Fruit fly (Drosophila melanogaster) whole organism, embryonic: ENCODE measurements around the gene HDAC4.
A peak's percentile ranks its signal among the peaks of the same experiment; 100 is the strongest.

ENCODE experiments used
- CG10366 ChIP-seq: fragments of 200-800 bp; sonication (Bioruptor generic); IDR thresholded peaks from 2 replicates; pipeline ENCODE4 v1.3.6; 2022; ENCODE audit warnings: missing biosample characterization, missing genetic modification characterization
- CG11085 ChIP-seq: fragments of 200-800 bp; sonication (Bioruptor generic); IDR thresholded peaks from 2 replicates; pipeline ENCODE4 v1.3.6; 2022; ENCODE audit warnings: missing biosample characterization, missing genetic modification characterization
- CG11504 ChIP-seq: fragments of 200-800 bp; sonication (Bioruptor generic); optimal IDR thresholded peaks from 3 replicates; lab custom pipeline; 2019; ENCODE audit warnings: missing biosample characterization, mild to moderate bottlenecking, missing genetic modification characterization, moderate library complexity
- CG11560 ChIP-seq: fragments of 200-800 bp; sonication (Bioruptor generic); IDR thresholded peaks from 3 replicates; pipeline ENCODE4 v1.3.6; 2022; ENCODE audit warnings: missing biosample characterization, missing genetic modification characterization
- CG12659 ChIP-seq: fragments of 200-800 bp; sonication (Bioruptor generic); optimal IDR thresholded peaks from 3 replicates; lab custom pipeline; 2017; ENCODE audit warnings: mild to moderate bottlenecking, missing biosample characterization, missing genetic modification reagents, missing genetic modification characterization
- CG14050 ChIP-seq: fragments of 200-800 bp; sonication (Bioruptor generic); IDR thresholded peaks from 3 replicates; pipeline ENCODE4 v1.3.6; 2022; ENCODE audit warnings: missing biosample characterization, missing genetic modification characterization
- CG14667 ChIP-seq: fragments of 200-800 bp; sonication (Bioruptor generic); IDR thresholded peaks from 2 replicates; pipeline ENCODE4 v1.3.6; 2022; ENCODE audit warnings: missing biosample characterization, missing genetic modification characterization
- CG17829 ChIP-seq: fragments of 200-800 bp; optimal IDR thresholded peaks from 2 replicates; lab custom pipeline; 2019; ENCODE audit warnings: missing biosample characterization, mild to moderate bottlenecking, missing genetic modification characterization, moderate library complexity
- CG2889 ChIP-seq: fragments of 200-800 bp; sonication (Bioruptor generic); IDR thresholded peaks from 3 replicates; pipeline ENCODE4 v1.3.6; 2022; ENCODE audit warnings: missing biosample characterization, missing genetic modification characterization
- CG30020 ChIP-seq: fragments of 200-800 bp; optimal IDR thresholded peaks from 2 replicates; lab custom pipeline; 2019; ENCODE audit warnings: missing biosample characterization, mild to moderate bottlenecking, missing genetic modification characterization, moderate library complexity
- CG33557 ChIP-seq: fragments of 200-800 bp; sonication (Bioruptor generic); optimal IDR thresholded peaks from 2 replicates; lab custom pipeline; 2019; ENCODE audit warnings: missing biosample characterization, mild to moderate bottlenecking, missing genetic modification characterization, moderate library complexity
- CG42726 ChIP-seq: fragments of 200-800 bp; sonication (Bioruptor generic); IDR thresholded peaks from 2 replicates; pipeline ENCODE4 v1.3.6; 2022; ENCODE audit warnings: missing biosample characterization, missing genetic modification characterization; ENCODE audit not compliant: partially characterized antibody
- CG5245 ChIP-seq: fragments of 200-800 bp; sonication (Bioruptor generic); optimal IDR thresholded peaks from 3 replicates; lab custom pipeline; 2016; ENCODE audit warnings: missing biosample characterization, missing genetic modification characterization
- D19B ChIP-seq: fragments of 200-800 bp; sonication (Bioruptor generic); optimal IDR thresholded peaks from 2 replicates; lab custom pipeline; 2017; ENCODE audit warnings: missing biosample characterization, mild to moderate bottlenecking, missing genetic modification characterization
- Dp ChIP-seq: fragments of 200-800 bp; sonication (Bioruptor generic); optimal IDR thresholded peaks from 2 replicates; lab custom pipeline; 2018; ENCODE audit warnings: missing biosample characterization, mild to moderate bottlenecking, missing genetic modification characterization, moderate library complexity
- Drgx ChIP-seq: fragments of 200-800 bp; sonication (Bioruptor generic); IDR thresholded peaks from 2 replicates; pipeline ENCODE4 v1.3.6; 2022; ENCODE audit warnings: missing biosample characterization, missing genetic modification characterization
- Ets97D ChIP-seq: fragments of 200-800 bp; sonication (Bioruptor generic); optimal IDR thresholded peaks from 3 replicates; lab custom pipeline; 2016; ENCODE audit warnings: missing biosample characterization, missing genetic modification characterization
- H2.0 ChIP-seq: fragments of 200-800 bp; sonication (Bioruptor generic); IDR thresholded peaks from 2 replicates; pipeline ENCODE4 v1.3.6; 2022; ENCODE audit warnings: missing biosample characterization, missing genetic modification characterization
- Hr51 ChIP-seq, 2 experiments: fragments of 200-800 bp; sonication (Bioruptor generic); optimal IDR thresholded peaks; 2 replicates in 1 of 2; 3 replicates in 1 of 2; lab custom pipeline; 2016 to 2018; ENCODE audit warnings: missing biosample characterization in 2 of 2, missing genetic modification characterization in 2 of 2, mild to moderate bottlenecking in 1 of 2, moderate library complexity in 1 of 2
- Hsf ChIP-seq: fragments of 200-800 bp; sonication (Bioruptor generic); optimal IDR thresholded peaks from 3 replicates; lab custom pipeline; 2016; ENCODE audit warnings: missing biosample characterization, missing genetic modification characterization
- Kr ChIP-seq: fragments of 200-800 bp; sonication (Bioruptor generic); optimal IDR thresholded peaks from 2 replicates; lab custom pipeline; 2017; ENCODE audit warnings: missing biosample characterization, mild to moderate bottlenecking, missing genetic modification characterization
- Lim3 ChIP-seq: fragments of 200-800 bp; sonication (Bioruptor generic); IDR thresholded peaks from 2 replicates; pipeline ENCODE4 v1.3.6; 2022; ENCODE audit warnings: missing biosample characterization, missing genetic modification characterization
- Med ChIP-seq: fragments of 200-800 bp; sonication (Bioruptor generic); peaks from one replicate; lab custom pipeline; 2016; ENCODE audit warnings: missing biosample characterization, missing genetic modification characterization, mild to moderate bottlenecking, inconsistent platforms, moderate library complexity
- NfI ChIP-seq: fragments of 200-800 bp; sonication (Bioruptor generic); optimal IDR thresholded peaks from 3 replicates; lab custom pipeline; 2018; ENCODE audit warnings: missing biosample characterization, mild to moderate bottlenecking, missing genetic modification characterization, moderate library complexity
- Optix ChIP-seq: fragments of 200-800 bp; sonication (Bioruptor generic); IDR thresholded peaks from 3 replicates; pipeline ENCODE4 v1.3.6; 2022; ENCODE audit warnings: missing biosample characterization, missing genetic modification characterization
- Rfx ChIP-seq: fragments of 200-800 bp; sonication (Bioruptor generic); IDR thresholded peaks from 2 replicates; pipeline ENCODE4 v1.3.6; 2022; ENCODE audit warnings: missing biosample characterization, missing genetic modification characterization
- Side ChIP-seq: fragments of 200-800 bp; sonication (Bioruptor generic); optimal IDR thresholded peaks from 2 replicates; lab custom pipeline; 2016; ENCODE audit warnings: missing biosample characterization, missing genetic modification characterization
- Sry-δ ChIP-seq: fragments of 200-800 bp; sonication (Bioruptor generic); optimal IDR thresholded peaks from 2 replicates; lab custom pipeline; 2016; ENCODE audit warnings: missing biosample characterization, missing genetic modification characterization
- TFAM ChIP-seq: fragments of 200-800 bp; sonication (Bioruptor generic); optimal IDR thresholded peaks from 2 replicates; lab custom pipeline; 2017; ENCODE audit warnings: missing biosample characterization, missing genetic modification characterization, inconsistent platforms
- Trl ChIP-seq, 3 experiments: fragments of >200 bp in 2 of 3; fragments of 200-800 bp in 1 of 3; sonication (Bioruptor generic) in 1 of 3; optimal IDR thresholded peaks; 2 replicates in 1 of 3; 3 replicates in 2 of 3; lab custom pipeline; 2016 to 2017; ENCODE audit warnings: missing biosample characterization in 1 of 3, missing genetic modification characterization in 1 of 3
- ase ChIP-seq: fragments of 200-800 bp; sonication (Bioruptor generic); IDR thresholded peaks from 3 replicates; pipeline ENCODE4 v1.3.6; 2022; ENCODE audit warnings: missing biosample characterization, missing genetic modification characterization
- bsh ChIP-seq, 2 experiments: fragments of 200-800 bp; sonication (Bioruptor generic); optimal IDR thresholded peaks; 2 replicates each; lab custom pipeline; 2017 to 2018; ENCODE audit warnings: mild to moderate bottlenecking in 2 of 2, missing biosample characterization in 2 of 2, missing genetic modification characterization in 2 of 2, moderate library complexity in 1 of 2
- chn ChIP-seq: fragments of 200-800 bp; sonication (Bioruptor generic); optimal IDR thresholded peaks from 2 replicates; lab custom pipeline; 2016; ENCODE audit warnings: missing biosample characterization, missing genetic modification characterization
- crol ChIP-seq: fragments of 200-800 bp; sonication (Bioruptor generic); IDR thresholded peaks from 2 replicates; pipeline ENCODE4 v1.3.6; 2022; ENCODE audit warnings: missing biosample characterization, missing genetic modification characterization
- cwo ChIP-seq: fragments of 200-800 bp; sonication (Bioruptor generic); optimal IDR thresholded peaks from 3 replicates; lab custom pipeline; 2017; ENCODE audit warnings: missing biosample characterization, missing genetic modification characterization, mild to moderate bottlenecking, moderate library complexity, missing genetic modification reagents
- exex ChIP-seq: fragments of 200-800 bp; sonication (Bioruptor generic); optimal IDR thresholded peaks from 4 replicates; lab custom pipeline; 2018; ENCODE audit warnings: missing biosample characterization, mild to moderate bottlenecking, missing genetic modification characterization, moderate library complexity
- gem ChIP-seq: fragments of 200-800 bp; sonication (Bioruptor generic); optimal IDR thresholded peaks from 2 replicates; lab custom pipeline; 2019; ENCODE audit warnings: missing biosample characterization, mild to moderate bottlenecking, missing genetic modification characterization, moderate library complexity
- gfzf ChIP-seq: fragments of 200-800 bp; sonication (Bioruptor generic); optimal IDR thresholded peaks from 2 replicates; lab custom pipeline; 2016; ENCODE audit warnings: missing biosample characterization, mild to moderate bottlenecking, missing genetic modification characterization, moderate library complexity
- h ChIP-seq: fragments of >200 bp; optimal IDR thresholded peaks from 2 replicates; lab custom pipeline; 2017
- jing ChIP-seq: fragments of 200-800 bp; sonication (Bioruptor generic); optimal IDR thresholded peaks from 2 replicates; lab custom pipeline; 2018; ENCODE audit warnings: missing biosample characterization, mild to moderate bottlenecking, missing genetic modification characterization
- lbe ChIP-seq: fragments of 200-800 bp; sonication (Bioruptor generic); optimal IDR thresholded peaks from 2 replicates; lab custom pipeline; 2016; ENCODE audit warnings: missing biosample characterization, mild to moderate bottlenecking, missing genetic modification characterization
- mld ChIP-seq: fragments of 200-800 bp; sonication (Bioruptor generic); IDR thresholded peaks from 3 replicates; pipeline ENCODE4 v1.3.6; 2022; ENCODE audit warnings: missing biosample characterization, missing genetic modification characterization; ENCODE audit not compliant: partially characterized antibody
- nom ChIP-seq: fragments of 200-800 bp; sonication (Bioruptor generic); optimal IDR thresholded peaks from 2 replicates; lab custom pipeline; 2017; ENCODE audit warnings: missing biosample characterization, missing genetic modification characterization, mild to moderate bottlenecking, moderate library complexity, missing genetic modification reagents
- ranshi ChIP-seq: fragments of 200-800 bp; sonication (Bioruptor generic); IDR thresholded peaks from 2 replicates; pipeline ENCODE4 v1.3.6; 2022; ENCODE audit warnings: missing biosample characterization, missing genetic modification characterization
- row ChIP-seq: fragments of 200-800 bp; sonication (Bioruptor generic); IDR thresholded peaks from 3 replicates; pipeline ENCODE4 v1.3.6; 2022; ENCODE audit warnings: missing biosample characterization, missing genetic modification characterization
- slou ChIP-seq: fragments of 200-800 bp; sonication (Bioruptor generic); optimal IDR thresholded peaks from 3 replicates; lab custom pipeline; 2016; ENCODE audit warnings: missing biosample characterization, missing genetic modification characterization
- stc ChIP-seq: fragments of 200-800 bp; sonication (Bioruptor generic); IDR thresholded peaks from 2 replicates; pipeline ENCODE4 v1.3.6; 2022; ENCODE audit warnings: missing biosample characterization, missing genetic modification characterization
- tna ChIP-seq: fragments of 200-800 bp; sonication (Bioruptor generic); IDR thresholded peaks from 2 replicates; pipeline ENCODE4 v1.3.6; 2022; ENCODE audit warnings: missing biosample characterization, missing genetic modification characterization; ENCODE audit not compliant: partially characterized antibody
- trh ChIP-seq: fragments of 200-800 bp; sonication (Bioruptor generic); optimal IDR thresholded peaks from 2 replicates; lab custom pipeline; 2016; ENCODE audit warnings: missing biosample characterization, missing genetic modification characterization
- zen2 ChIP-seq: fragments of 200-800 bp; sonication (Bioruptor generic); IDR thresholded peaks from 3 replicates; pipeline ENCODE4 v1.3.6; 2022; ENCODE audit warnings: missing biosample characterization, missing genetic modification characterization; ENCODE audit not compliant: partially characterized antibody

The HDAC4 gene

DNA sequence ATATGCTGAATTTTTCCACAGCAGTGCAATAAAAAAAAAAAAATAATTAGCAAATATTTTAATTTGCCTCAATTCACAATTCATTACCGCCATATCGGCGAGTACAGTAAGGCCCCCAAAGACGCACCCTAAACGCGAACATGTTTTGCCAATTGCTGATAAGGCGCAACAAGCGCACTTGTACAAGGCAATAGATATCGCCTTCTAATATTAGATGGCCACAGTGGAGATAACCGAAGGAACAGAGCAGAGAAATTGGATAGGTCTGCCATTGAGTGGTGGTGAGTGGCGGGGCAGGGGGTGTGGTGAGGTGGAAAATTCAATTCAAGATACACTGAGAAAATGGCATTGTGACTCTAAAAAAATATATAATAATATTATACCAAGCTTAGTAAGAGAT is 27.7 kb upstream of the HDAC4 start (continued):
- TF ChIP-seq D19B (no peak), exex (tag; lab: Kevin White, UChicago) (peak; percentile 57), CG14667 (GFP tag; lab: Robert Waterston, UW) (no peak), trh (GFP tag; lab: Kevin White, UChicago) (no peak), row (GFP tag; lab: Robert Waterston, UW) (0 out of 3 replicates have a peak, but pooled peaks have one; percentile 6), zen2 (no peak), Hsf (GFP tag; lab: Kevin White, UChicago) (no peak), ase (GFP tag; lab: Robert Waterston, UW) (no peak), ranshi (GFP tag; lab: Robert Waterston, UW) (no peak), crol (GFP tag; lab: Robert Waterston, UW) (peak; percentile 63), CG42726 (GFP tag; lab: Robert Waterston, UW) (no peak), h (lab: Kevin White, UChicago) (no peak), cwo (GFP tag; lab: Kevin White, UChicago) (no peak), CG33557 (no peak), NfI (GFP tag; lab: Kevin White, UChicago) (no peak), CG2889 (GFP tag; lab: Robert Waterston, UW) (no peak), Trl (optimal IDR thresholded peaks at IDR 0.05; lab: Kevin White, UChicago) (no peak), Trl (GFP tag; optimal IDR thresholded peaks at IDR 0.05; lab: Kevin White, UChicago) (no peak), Rfx (no peak)
- TF ChIP-seq, all 482 proteins: peak for 8

DNA sequence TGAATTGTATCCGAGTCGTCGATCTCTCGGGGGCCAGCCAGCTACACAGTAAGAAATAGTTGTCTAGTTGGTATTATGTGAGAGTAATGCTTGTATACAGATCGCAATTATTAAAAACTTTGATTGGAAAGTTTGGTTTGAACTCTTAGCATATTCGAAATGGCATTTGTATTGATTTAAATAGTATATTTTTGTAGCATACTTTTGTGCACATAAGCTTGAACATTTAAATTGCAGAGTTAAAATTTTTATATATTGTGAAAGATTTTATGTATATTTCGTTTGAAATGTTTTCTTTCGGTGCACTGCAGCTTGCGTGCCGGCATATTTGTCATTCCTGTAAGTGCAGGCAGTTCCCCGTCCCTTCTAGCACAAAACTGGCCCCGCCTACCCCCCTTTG is 26.8 kb upstream of the HDAC4 start:
- peak; percentile 25 for TF ChIP-seq Med (GFP tag; lab: Kevin White, UChicago)
- TF ChIP-seq CG30020: no peak
- no peak for TF ChIP-seq CG11085 (GFP tag; lab: Robert Waterston, UW)
- no peak for TF ChIP-seq tna
- no peak for TF ChIP-seq CG10366 (GFP tag; lab: Robert Waterston, UW)
- TF ChIP-seq jing: no peak
- no peak for TF ChIP-seq Optix (GFP tag; lab: Robert Waterston, UW)
- peak; percentile 68 for TF ChIP-seq Drgx (GFP tag; lab: Robert Waterston, UW)
- TF ChIP-seq lbe (GFP tag; lab: Kevin White, UChicago): peak; percentile 2
- TF ChIP-seq CG11560 (tag; lab: Robert Waterston, UW): no peak
- no peak for TF ChIP-seq CG14050 (GFP tag; lab: Robert Waterston, UW)
- no peak for TF ChIP-seq CG12659 (GFP tag; lab: Kevin White, UChicago)
- TF ChIP-seq Ets97D (GFP tag; lab: Kevin White, UChicago): no peak
- TF ChIP-seq crol (GFP tag; lab: Robert Waterston, UW): peak; percentile 21; the same call in 1 of the 2 replicates
- no peak for TF ChIP-seq TFAM (GFP tag; lab: Kevin White, UChicago)
- peak; percentile 32 for TF ChIP-seq gem (tag; lab: Kevin White, UChicago)
- no peak for TF ChIP-seq mld (GFP tag; lab: Robert Waterston, UW)
- no peak for TF ChIP-seq CG17829 (tag; lab: Kevin White, UChicago)
- no peak for TF ChIP-seq stc (GFP tag; lab: Robert Waterston, UW)
- no peak for TF ChIP-seq Dp (GFP tag; lab: Kevin White, UChicago)
- no peak for TF ChIP-seq H2.0 (GFP tag; lab: Robert Waterston, UW)
- no peak for TF ChIP-seq Hr51 (GFP tag; optimal IDR thresholded peaks at IDR 0.05; lab: Kevin White, UChicago)
- TF ChIP-seq exex (tag; lab: Kevin White, UChicago): no peak
- peak; percentile 24 for TF ChIP-seq nom
- no peak for TF ChIP-seq Sry-δ (GFP tag; lab: Kevin White, UChicago)
- TF ChIP-seq CG5245 (GFP tag; lab: Kevin White, UChicago): no peak
- TF ChIP-seq slou (GFP tag; lab: Kevin White, UChicago): no peak
- TF ChIP-seq Side (GFP tag; lab: Kevin White, UChicago): no peak
- peak; percentile 15 for TF ChIP-seq CG11504 (tag; lab: Kevin White, UChicago)
- no peak for TF ChIP-seq gfzf (GFP tag; lab: Kevin White, UChicago)
- TF ChIP-seq bsh (GFP tag; optimal IDR thresholded peaks at IDR 0.05; lab: Kevin White, UChicago): peak in 1 of 2 experiments; percentile 34
- no peak for TF ChIP-seq chn (GFP tag; lab: Kevin White, UChicago)
- no peak for TF ChIP-seq Lim3 (GFP tag; lab: Robert Waterston, UW)
- no peak for TF ChIP-seq Kr (GFP tag; lab: Kevin White, UChicago)
